Worm (Caenorhabditis elegans): ENCODE measurements around the gene ZC317.6.
A peak's percentile ranks its signal among the peaks of the same experiment; 100 is the strongest.
"Not testable (repeated sequence)": the region's sequence is repeated elsewhere in the genome, so short reads cannot be mapped to it uniquely, and the experiment has no call there.

The ZC317.6 gene

DNA sequence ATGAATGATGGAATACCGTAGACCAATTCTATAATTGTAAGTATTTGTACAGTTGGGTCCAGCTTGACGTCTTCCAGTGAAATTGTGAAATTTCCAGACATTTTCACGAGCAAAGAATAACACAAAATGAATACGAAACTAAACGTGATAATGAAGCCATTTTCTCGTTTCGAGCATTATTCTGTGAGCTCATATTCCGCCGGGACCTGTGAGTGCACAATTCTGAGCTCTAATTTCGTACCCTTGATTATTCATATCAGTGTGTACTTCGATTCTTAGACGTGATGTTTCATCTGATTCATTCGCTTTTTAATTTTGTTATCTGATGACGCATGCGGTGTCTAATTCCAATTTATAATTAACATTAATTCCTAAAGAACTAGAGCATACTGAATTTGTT, 13.9 kb upstream of the ZC317.6 start, which contains the start of gene srg-66:
TSS of gene srg-66 (minus strand) at position 101 of the 400 bp plus-strand sequence.
- no peak for TF ChIP-seq nhr-10 (tag; optimal IDR thresholded peaks at IDR 0.05)
- no peak for TF ChIP-seq nhr-129 (tag; optimal IDR thresholded peaks at IDR 0.05)
- TF ChIP-seq blmp-1 (tag; optimal IDR thresholded peaks at IDR 0.05; ENCODE audit: insufficient read depth): no peak
- TF ChIP-seq gmeb-1 (tag; optimal IDR thresholded peaks at IDR 0.05): no peak
- TF ChIP-seq alr-1 (tag; optimal IDR thresholded peaks at IDR 0.05): no peak
- no peak for TF ChIP-seq Y55F3AM.14 (GFP tag; optimal IDR thresholded peaks at IDR 0.05)
- no peak for TF ChIP-seq unc-55 (GFP tag; optimal IDR thresholded peaks at IDR 0.05)
- no peak for TF ChIP-seq F13H6.1 (tag; optimal IDR thresholded peaks at IDR 0.05)
- no peak for TF ChIP-seq fos-1 (tag; optimal IDR thresholded peaks at IDR 0.05)
- no peak for TF ChIP-seq elt-3 (tag; optimal IDR thresholded peaks at IDR 0.05)
- TF ChIP-seq nhr-6 (tag; optimal IDR thresholded peaks at IDR 0.05): no peak
- TF ChIP-seq peb-1 (tag; optimal IDR thresholded peaks at IDR 0.05): no peak
- TF ChIP-seq nhr-25 (tag; optimal IDR thresholded peaks at IDR 0.05): no peak
- TF ChIP-seq sma-3 (GFP tag; optimal IDR thresholded peaks at IDR 0.05): no peak
- TF ChIP-seq dmd-4 (tag; optimal IDR thresholded peaks at IDR 0.05): no peak
- no peak for TF ChIP-seq ztf-4 (tag; optimal IDR thresholded peaks at IDR 0.05)
- no peak for TF ChIP-seq R02D3.7 (tag; optimal IDR thresholded peaks at IDR 0.05)

DNA sequence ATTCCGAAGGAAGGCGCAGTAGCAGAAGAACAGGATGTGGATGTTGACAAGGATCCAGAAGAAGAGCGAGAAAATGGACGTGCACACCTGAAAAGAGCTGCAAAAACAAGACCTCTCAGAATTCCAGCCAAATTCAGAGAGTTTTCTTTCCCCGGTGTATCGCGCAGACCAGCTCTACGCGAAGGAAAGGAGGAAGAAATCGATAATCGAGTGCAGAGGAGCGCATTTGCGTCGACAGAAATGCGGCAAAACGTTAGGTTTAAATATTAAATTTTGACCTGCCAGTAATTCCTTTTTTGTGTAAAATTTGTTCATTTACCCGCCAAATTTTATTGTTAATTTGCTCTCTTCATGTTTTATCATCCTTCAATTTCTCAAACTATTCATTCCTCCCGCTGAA, 9.3 kb upstream of the ZC317.6 start:
- TF ChIP-seq mbf-1 (tag; optimal IDR thresholded peaks at IDR 0.05) (no peak), unc-55 (GFP tag; optimal IDR thresholded peaks at IDR 0.05) (peak; percentile 20)

DNA sequence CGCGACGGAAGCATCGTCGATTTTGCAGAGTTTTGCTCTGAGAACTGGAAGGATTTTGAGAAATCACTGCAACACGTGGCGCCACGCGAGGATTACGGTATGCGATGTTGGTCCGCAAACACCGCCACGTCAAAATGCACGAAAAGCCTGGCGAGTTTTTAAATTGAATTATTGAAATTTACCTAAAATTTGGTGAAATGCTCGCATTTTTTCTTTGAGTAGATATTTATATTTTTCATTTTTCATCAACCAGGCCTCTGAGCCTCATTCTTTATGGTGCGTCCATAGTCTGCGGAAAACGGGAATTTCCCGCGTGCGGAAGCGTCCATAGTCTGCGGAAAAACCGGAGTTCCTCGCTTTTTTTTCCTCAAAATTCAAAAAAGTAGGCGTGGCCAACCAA, 2.5 kb upstream of the ZC317.6 start, which contains the start of gene ZC317.7:
TSS of gene ZC317.7 (minus strand) at position 101 of the 400 bp plus-strand sequence.
- not testable (repeated sequence) for TF ChIP-seq mdl-1, R02D3.7, fos-1 (tag; optimal IDR thresholded peaks at IDR 0.05)

DNA sequence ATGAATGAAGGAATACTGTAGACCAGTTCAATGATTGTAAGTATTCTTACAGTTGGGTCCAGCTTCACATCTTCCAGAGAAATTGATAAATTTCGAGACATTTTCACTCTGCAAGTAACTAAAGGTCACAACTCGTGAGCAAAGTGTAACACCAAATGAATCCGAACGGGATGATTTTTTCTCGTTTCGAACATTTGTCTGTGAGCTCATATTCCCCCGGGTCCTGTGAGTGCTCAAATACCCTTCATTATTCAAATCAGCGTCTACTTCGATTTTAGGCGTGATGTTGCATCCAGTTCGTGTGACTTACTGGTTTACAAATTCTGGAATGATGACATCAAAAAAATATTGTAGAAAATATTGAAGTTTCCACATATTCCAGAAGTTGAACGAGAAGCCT, 3.1 kb downstream of the ZC317.6 start, which contains the start of gene srg-68:
TSS of gene srg-68 (minus strand) at position 101 of the 400 bp plus-strand sequence.
- TF ChIP-seq snpc-4 (tag; optimal IDR thresholded peaks at IDR 0.05) (no peak), nhr-237 (tag; optimal IDR thresholded peaks at IDR 0.05) (no peak)

DNA sequence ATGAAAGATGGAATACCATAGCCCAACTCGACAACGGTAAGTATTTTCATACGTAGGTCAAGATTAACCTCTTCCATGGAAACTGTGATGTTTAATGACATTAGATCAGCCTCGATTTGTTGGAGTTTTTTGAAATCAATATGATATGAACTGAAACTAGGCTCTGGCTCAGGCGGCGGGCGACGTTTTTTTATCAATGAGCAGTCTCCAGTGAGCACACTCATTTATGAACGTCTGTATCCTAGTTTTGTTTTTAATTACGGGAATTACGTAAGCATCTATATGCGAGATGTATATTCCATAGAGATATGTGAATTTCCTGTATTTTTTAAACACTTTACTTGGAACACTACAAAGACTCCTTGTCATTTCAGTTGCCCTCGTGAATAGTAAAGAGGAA, 5.5 kb downstream of the ZC317.6 start, which contains the start of gene srg-67:
TSS of gene srg-67 (minus strand) at position 101 of the 400 bp plus-strand sequence.
- TF ChIP-seq zag-1 (tag; optimal IDR thresholded peaks at IDR 0.05): no peak
- no peak for TF ChIP-seq sma-9 (GFP tag; optimal IDR thresholded peaks at IDR 0.05)
- TF ChIP-seq sma-9 (tag; optimal IDR thresholded peaks at IDR 0.05): no peak
- no peak for TF ChIP-seq lin-39 (tag; optimal IDR thresholded peaks at IDR 0.05)
- no peak for TF ChIP-seq nhr-12 (tag; optimal IDR thresholded peaks at IDR 0.05)
- TF ChIP-seq R02D3.7 (tag; optimal IDR thresholded peaks at IDR 0.05): no peak
- TF ChIP-seq Y55F3AM.14 (GFP tag; optimal IDR thresholded peaks at IDR 0.05): no peak
- no peak for TF ChIP-seq nhr-23 (tag; optimal IDR thresholded peaks at IDR 0.05)
- TF ChIP-seq nhr-10 (tag; optimal IDR thresholded peaks at IDR 0.05): no peak
- TF ChIP-seq peb-1 (tag; optimal IDR thresholded peaks at IDR 0.05): no peak
- TF ChIP-seq nhr-6 (tag; optimal IDR thresholded peaks at IDR 0.05): no peak
- no peak for TF ChIP-seq blmp-1 (tag; optimal IDR thresholded peaks at IDR 0.05; ENCODE audit: insufficient read depth)
- no peak for TF ChIP-seq lin-11 (tag; optimal IDR thresholded peaks at IDR 0.05)
- TF ChIP-seq sma-3 (GFP tag; optimal IDR thresholded peaks at IDR 0.05): no peak
- TF ChIP-seq lin-13 (GFP tag; optimal IDR thresholded peaks at IDR 0.05): no peak
- TF ChIP-seq aly-2 (tag; optimal IDR thresholded peaks at IDR 0.05): no peak
- no peak for TF ChIP-seq elt-1 (tag; optimal IDR thresholded peaks at IDR 0.05)
- TF ChIP-seq ztf-4 (tag; optimal IDR thresholded peaks at IDR 0.05): no peak

DNA sequence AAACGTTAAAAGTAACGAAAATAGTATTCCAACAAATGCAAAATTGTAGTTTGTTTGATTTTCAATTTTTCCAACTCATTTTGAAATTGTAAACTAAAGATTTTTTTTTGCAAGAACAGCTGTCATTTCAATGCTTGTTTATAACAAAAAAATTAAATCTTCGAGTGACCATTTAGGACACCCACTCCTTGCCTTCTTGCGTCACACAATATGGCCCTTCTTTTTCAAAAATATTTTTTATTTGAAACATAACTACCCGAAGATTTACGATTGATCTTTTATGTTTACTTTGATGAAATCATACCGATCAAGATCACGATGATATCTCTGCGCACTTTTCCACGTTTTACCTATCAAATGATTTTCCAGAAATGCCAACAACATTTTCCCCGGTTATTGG, 8.6 kb downstream of the ZC317.6 start, which contains the start of gene ZC317.2:
TSS of gene ZC317.2 (plus strand) at position 301 of the 400 bp plus-strand sequence.
- TF ChIP-seq dmd-4 (tag; optimal IDR thresholded peaks at IDR 0.05): no peak
- no peak for TF ChIP-seq peb-1 (tag; optimal IDR thresholded peaks at IDR 0.05)
- TF ChIP-seq nhr-77 (tag; optimal IDR thresholded peaks at IDR 0.05): no peak
- TF ChIP-seq nhr-21 (tag; optimal IDR thresholded peaks at IDR 0.05): no peak
